Worm (Caenorhabditis elegans) whole organism, dauer: ENCODE results near the gene ppk-3.

ENCODE experiments used
- unc-62 ChIP-seq: sonication (generic microtip); optimal IDR thresholded peaks from 2 replicates; lab custom pipeline; 2017; ENCODE audit warnings: missing biosample characterization, missing genetic modification reagents, missing genetic modification characterization

Gene ppk-3

ce11 chrX:12975595-12976089 is at the start of gene ppk-3:
ppk-3 (minus strand) TSS chrX:12975645.
- TF ChIP-seq unc-62 (GFP tag; lab: Kevin White, UChicago), result no peak

- TF ChIP-seq unc-62 (GFP tag; lab: Kevin White, UChicago), result no peak
These were observed 46.0 kb upstream of the ppk-3 start for ce11 chrX:13021446-13021845.

- TF ChIP-seq unc-62 (GFP tag; lab: Kevin White, UChicago), result no peak
These were observed 40.8 kb upstream of the ppk-3 start for ce11 chrX:13016290-13016689.

ce11 chrX:13014341-13014740 is 38.9 kb upstream of the ppk-3 start:
- TF ChIP-seq unc-62 (GFP tag; lab: Kevin White, UChicago), result no peak

ce11 chrX:13011897-13012296 is 36.5 kb upstream of the ppk-3 start:
- TF ChIP-seq unc-62 (GFP tag; lab: Kevin White, UChicago), result no peak

- TF ChIP-seq unc-62 (GFP tag; lab: Kevin White, UChicago), result no peak
These were observed 34.2 kb upstream of the ppk-3 start for ce11 chrX:13009645-13010044.

ce11 chrX:13008895-13009294 is 33.5 kb upstream of the ppk-3 start:
- TF ChIP-seq unc-62 (GFP tag; lab: Kevin White, UChicago), result no peak

ce11 chrX:13007857-13008813 is 32.7 kb upstream of the ppk-3 start, which contains the start of gene nhr-25:
nhr-25 (plus strand) TSS chrX:13008493.
- no peak for TF ChIP-seq unc-62 (GFP tag; lab: Kevin White, UChicago)

- no peak for TF ChIP-seq unc-62 (GFP tag; lab: Kevin White, UChicago)
These were observed 31.3 kb upstream of the ppk-3 start for ce11 chrX:13006734-13007133.

ce11 chrX:13006328-13006727 is 30.9 kb upstream of the ppk-3 start:
- no peak for TF ChIP-seq unc-62 (GFP tag; lab: Kevin White, UChicago)

- TF ChIP-seq unc-62 (GFP tag; lab: Kevin White, UChicago), result no peak
These were observed 30.3 kb upstream of the ppk-3 start for ce11 chrX:13005730-13006129.

- no peak for TF ChIP-seq unc-62 (GFP tag; lab: Kevin White, UChicago)
These were observed 29.1 kb upstream of the ppk-3 start for ce11 chrX:13004491-13005093.

- TF ChIP-seq unc-62 (GFP tag; lab: Kevin White, UChicago), result no peak
These were observed 27.6 kb upstream of the ppk-3 start for ce11 chrX:13003092-13003491.

- no peak for TF ChIP-seq unc-62 (GFP tag; lab: Kevin White, UChicago)
These were observed 26.9 kb upstream of the ppk-3 start for ce11 chrX:13002322-13002721.

ce11 chrX:13000837-13001236 is 25.4 kb upstream of the ppk-3 start:
- TF ChIP-seq unc-62 (GFP tag; lab: Kevin White, UChicago), result no peak

ce11 chrX:12999567-12999966 is 24.1 kb upstream of the ppk-3 start:
- TF ChIP-seq unc-62 (GFP tag; lab: Kevin White, UChicago), result no peak
